Worm (Caenorhabditis elegans): Measurements from ENCODE around the gene nhr-291.

DNA sequence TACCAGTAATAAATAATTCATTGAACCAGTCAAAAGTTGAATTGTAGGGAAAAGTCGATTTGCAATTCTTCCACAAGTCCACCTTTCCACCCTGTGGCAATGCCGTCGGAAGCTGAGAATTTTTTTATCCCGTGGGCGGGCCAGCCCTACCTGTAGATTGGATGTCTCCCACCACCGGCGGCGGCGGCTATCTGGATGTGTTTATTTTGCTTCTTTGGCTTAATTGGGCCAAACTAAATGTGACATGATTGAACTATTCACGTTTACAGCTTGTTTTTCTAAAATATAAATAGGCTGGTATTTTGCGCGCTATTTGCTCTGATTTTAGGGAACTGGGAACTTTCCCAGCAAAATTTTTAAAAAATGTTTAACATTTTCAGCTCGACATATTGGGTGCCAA is 25.7 kb downstream of the nhr-291 start, which contains the start of gene wrt-8:
- TF ChIP-seq W03F9.2 (tag; optimal IDR thresholded peaks at IDR 0.05) = no peak
- no peak for TF ChIP-seq him-1 (tag; optimal IDR thresholded peaks at IDR 0.05)
